Worm (Caenorhabditis elegans): ENCODE measurements around the gene C08F8.15.

- TF ChIP-seq zag-1 (tag; optimal IDR thresholded peaks at IDR 0.05): no peak
- no peak for TF ChIP-seq R02D3.7 (tag; optimal IDR thresholded peaks at IDR 0.05)
- no peak for TF ChIP-seq unc-39 (tag; optimal IDR thresholded peaks at IDR 0.05)
These were observed 4.1 kb downstream of the C08F8.15 start for ce11 chrIV:11156526-11156925.
